Worm (Caenorhabditis elegans) whole organism, late embryonic: ENCODE results near the gene srx-116.

Experiments
- C08G9.2 ChIP-seq: sonication (generic microtip); optimal IDR thresholded peaks from 2 replicates; lab custom pipeline; 2016; ENCODE audit warnings: mild to moderate bottlenecking, missing genetic modification characterization, moderate library complexity, missing compliant biosample characterization
- K02D7.2 ChIP-seq: sonication (generic microtip); optimal IDR thresholded peaks from 2 replicates; lab custom pipeline; 2017; ENCODE audit warnings: mild to moderate bottlenecking, missing genetic modification characterization, missing compliant biosample characterization
- T23F11.4 ChIP-seq: fragments of 200-800 bp; sonication (Bioruptor generic); optimal IDR thresholded peaks from 2 replicates; lab custom pipeline; 2018; ENCODE audit warnings: mild to moderate bottlenecking, missing genetic modification characterization, missing compliant biosample characterization
- ceh-14 ChIP-seq: sonication (generic microtip); optimal IDR thresholded peaks from 2 replicates; lab custom pipeline; 2016; ENCODE audit warnings: missing genotype, missing genetic modification characterization, missing compliant biosample characterization
- ceh-18 ChIP-seq: sonication (generic microtip); optimal IDR thresholded peaks from 2 replicates; lab custom pipeline; 2016; ENCODE audit warnings: missing genetic modification characterization, missing compliant biosample characterization
- ceh-2 ChIP-seq: sonication (generic microtip); optimal IDR thresholded peaks from 2 replicates; lab custom pipeline; 2016; ENCODE audit warnings: missing genotype, missing genetic modification characterization, missing compliant biosample characterization
- ceh-22 ChIP-seq: sonication (generic microtip); optimal IDR thresholded peaks from 2 replicates; lab custom pipeline; 2017; ENCODE audit warnings: missing biosample characterization, missing genetic modification characterization
- ceh-24 ChIP-seq: sonication (generic microtip); optimal IDR thresholded peaks from 2 replicates; lab custom pipeline; 2016; ENCODE audit warnings: mild to moderate bottlenecking, missing genetic modification characterization, missing compliant biosample characterization
- ceh-9 ChIP-seq: sonication (generic microtip); optimal IDR thresholded peaks from 2 replicates; lab custom pipeline; 2016; ENCODE audit warnings: mild to moderate bottlenecking, missing genetic modification characterization, inconsistent platforms, missing compliant biosample characterization
- che-1 ChIP-seq: sonication (generic microtip); optimal IDR thresholded peaks from 2 replicates; lab custom pipeline; 2016; ENCODE audit warnings: mild to moderate bottlenecking, missing genetic modification characterization, missing compliant biosample characterization
- dve-1 ChIP-seq: sonication (generic microtip); optimal IDR thresholded peaks from 2 replicates; lab custom pipeline; 2017; ENCODE audit warnings: antibody characterized with exemption, mild to moderate bottlenecking, missing genetic modification characterization, missing compliant biosample characterization
- elt-2 ChIP-seq: sonication (generic microtip); optimal IDR thresholded peaks from 2 replicates; lab custom pipeline; 2016; ENCODE audit warnings: missing genetic modification reagents, missing genetic modification characterization, missing compliant biosample characterization
- fax-1 ChIP-seq: sonication (generic microtip); optimal IDR thresholded peaks from 2 replicates; lab custom pipeline; 2016; ENCODE audit warnings: missing genotype, missing genetic modification characterization, missing compliant biosample characterization
- fkh-6 ChIP-seq: sonication (generic microtip); optimal IDR thresholded peaks from 2 replicates; lab custom pipeline; 2016; ENCODE audit warnings: missing genetic modification characterization, missing compliant biosample characterization
- gmeb-2 ChIP-seq: sonication (generic microtip); optimal IDR thresholded peaks from 2 replicates; lab custom pipeline; 2016; ENCODE audit warnings: missing genetic modification characterization, inconsistent platforms, missing compliant biosample characterization
- hlh-15 ChIP-seq: sonication (generic microtip); optimal IDR thresholded peaks from 2 replicates; lab custom pipeline; 2016; ENCODE audit warnings: missing genetic modification characterization, missing compliant biosample characterization
- hlh-30 ChIP-seq: sonication (generic microtip); optimal IDR thresholded peaks from 2 replicates; lab custom pipeline; 2017; ENCODE audit warnings: antibody characterized with exemption, missing genetic modification characterization, missing compliant biosample characterization; ENCODE audit not compliant: insufficient read depth
- mec-3 ChIP-seq: sonication (generic microtip); optimal IDR thresholded peaks from 2 replicates; lab custom pipeline; 2016; ENCODE audit warnings: borderline replicate concordance, missing genetic modification characterization, missing compliant biosample characterization
- nfya-1 ChIP-seq: sonication (generic microtip); optimal IDR thresholded peaks from 2 replicates; lab custom pipeline; 2017; ENCODE audit warnings: missing genetic modification characterization, mild to moderate bottlenecking, missing compliant biosample characterization, antibody characterized with exemption, moderate library complexity
- nhr-11 ChIP-seq: fragments of 150-350 bp; optimal IDR thresholded peaks from 2 replicates; lab custom pipeline; 2014; ENCODE audit warnings: missing biosample characterization, missing genetic modification characterization
- npax-4 ChIP-seq: sonication (generic microtip); optimal IDR thresholded peaks from 2 replicates; lab custom pipeline; 2016; ENCODE audit warnings: missing genetic modification characterization, missing compliant biosample characterization
- odd-2 ChIP-seq: sonication (generic microtip); optimal IDR thresholded peaks from 2 replicates; lab custom pipeline; 2017; ENCODE audit warnings: antibody characterized with exemption, mild to moderate bottlenecking, missing genetic modification characterization, missing compliant biosample characterization
- pat-9 ChIP-seq: fragments of 200-800 bp; sonication (Bioruptor generic); optimal IDR thresholded peaks from 2 replicates; lab custom pipeline; 2018; ENCODE audit warnings: mild to moderate bottlenecking, missing genetic modification characterization, moderate library complexity, missing compliant biosample characterization
- pha-2 ChIP-seq: sonication (generic microtip); optimal IDR thresholded peaks from 2 replicates; lab custom pipeline; 2017; ENCODE audit warnings: mild to moderate bottlenecking, missing genetic modification characterization, missing compliant biosample characterization
- pqm-1 ChIP-seq: sonication (generic microtip); optimal IDR thresholded peaks from 2 replicates; lab custom pipeline; 2016; ENCODE audit warnings: missing genetic modification characterization, missing compliant biosample characterization
- pros-1 ChIP-seq: fragments of 150-350 bp; optimal IDR thresholded peaks from 2 replicates; lab custom pipeline; 2014; ENCODE audit warnings: missing biosample characterization, missing genetic modification reagents, missing genetic modification characterization
- sox-4 ChIP-seq: sonication (generic microtip); optimal IDR thresholded peaks from 2 replicates; lab custom pipeline; 2017; ENCODE audit warnings: mild to moderate bottlenecking, missing genetic modification characterization, inconsistent platforms, missing compliant biosample characterization
- syd-9 ChIP-seq: sonication (generic microtip); optimal IDR thresholded peaks from 2 replicates; lab custom pipeline; 2016; ENCODE audit warnings: mild to moderate bottlenecking, missing genetic modification characterization, moderate library complexity, missing compliant biosample characterization
- tbx-2 ChIP-seq: sonication (generic microtip); optimal IDR thresholded peaks from 2 replicates; lab custom pipeline; 2016; ENCODE audit warnings: missing genetic modification characterization, missing compliant biosample characterization
- tbx-7 ChIP-seq: sonication (generic microtip); optimal IDR thresholded peaks from 2 replicates; lab custom pipeline; 2016; ENCODE audit warnings: missing genotype, missing genetic modification characterization, missing compliant biosample characterization
- ttx-3 ChIP-seq: sonication (generic microtip); optimal IDR thresholded peaks from 2 replicates; lab custom pipeline; 2016; ENCODE audit warnings: missing genetic modification reagents, missing genetic modification characterization, missing compliant biosample characterization
- unc-86 ChIP-seq: sonication (generic microtip); optimal IDR thresholded peaks from 2 replicates; lab custom pipeline; 2016; ENCODE audit warnings: missing genetic modification characterization, missing compliant biosample characterization

Gene srx-116

ce11 chrV:12714120-12714519 lies 43.4 kb downstream of the srx-116 start, which contains the start of gene R11D1.4:
TSS of gene R11D1.4 (minus strand) at chrV:12714220.
- TF ChIP-seq K02D7.2 (tag; lab: Kevin White, UChicago) (no peak), ceh-9 (tag; lab: Kevin White, UChicago) (no peak), T23F11.4 (GFP tag; lab: Kevin White, UChicago) (no peak), dve-1 (tag; lab: Kevin White, UChicago) (no peak), tbx-2 (tag; lab: Kevin White, UChicago) (no peak), elt-2 (tag; lab: Kevin White, UChicago) (no peak), che-1 (no peak), pqm-1 (tag; lab: Kevin White, UChicago) (no peak), hlh-15 (no peak), hlh-30 (tag; lab: Kevin White, UChicago) (no peak), pat-9 (tag; lab: Kevin White, UChicago) (no peak), unc-86 (tag; lab: Kevin White, UChicago) (no peak), pros-1 (tag; lab: Kevin White, UChicago) (no peak), ceh-14 (tag; lab: Kevin White, UChicago) (no peak), ttx-3 (tag; lab: Kevin White, UChicago) (no peak), syd-9 (no peak), nfya-1 (tag; lab: Kevin White, UChicago) (no peak)
- TF ChIP-seq, all 69 proteins: peak for 0

- TF ChIP-seq nfya-1 (tag; lab: Kevin White, UChicago) (no peak), pha-2 (no peak), ceh-24 (no peak), sox-4 (tag; lab: Kevin White, UChicago) (no peak), npax-4 (no peak), ceh-18 (tag; lab: Kevin White, UChicago) (no peak)
- TF ChIP-seq, all 69 proteins: peak for 0
Observed at ce11 chrV:12716447-12716846, 45.7 kb downstream of the srx-116 start, which contains the start of gene str-178. TSS of gene str-178 (minus strand) at chrV:12716547.

ce11 chrV:12718622-12719021 lies 47.9 kb downstream of the srx-116 start, which contains the start of gene str-181:
TSS of gene str-181 (minus strand) at chrV:12718722.
- no peak for TF ChIP-seq dve-1 (tag; lab: Kevin White, UChicago)
- TF ChIP-seq C08G9.2 (tag; lab: Kevin White, UChicago): no peak
- TF ChIP-seq hlh-15: no peak
- TF ChIP-seq tbx-7 (tag; lab: Kevin White, UChicago): no peak
- no peak for TF ChIP-seq unc-86 (tag; lab: Kevin White, UChicago)

- TF ChIP-seq ceh-22 (tag; lab: Kevin White, UChicago) (no peak), odd-2 (tag; lab: Kevin White, UChicago) (no peak), npax-4 (no peak), mec-3 (tag; lab: Kevin White, UChicago) (no peak), ceh-2 (tag; lab: Kevin White, UChicago) (no peak), K02D7.2 (tag; lab: Kevin White, UChicago) (no peak), fkh-6 (tag; lab: Kevin White, UChicago) (no peak), pat-9 (tag; lab: Kevin White, UChicago) (no peak), nhr-11 (no peak), gmeb-2 (no peak), fax-1 (no peak)
Observed at ce11 chrV:12719713-12720112, 49.0 kb downstream of the srx-116 start, which contains the start of gene R11D1.7. TSS of gene R11D1.7 (plus strand) at chrV:12720013.
